Worm (Caenorhabditis elegans) whole organism, L2 larva: ENCODE measurements around the gene fbxa-116.

ENCODE experiments used
- F13H6.1 ChIP-seq: sonication (generic microtip); optimal IDR thresholded peaks from 2 replicates; lab custom pipeline; 2016; ENCODE audit warnings: missing genetic modification characterization, missing compliant biosample characterization
- R02D3.7 ChIP-seq: fragments of 150-350 bp; optimal IDR thresholded peaks from 2 replicates; lab custom pipeline; 2014; ENCODE audit warnings: missing biosample characterization, missing genetic modification characterization
- Y55F3AM.14 ChIP-seq: fragments of 200-800 bp; sonication (Bioruptor generic); optimal IDR thresholded peaks from 2 replicates; lab custom pipeline; 2018; ENCODE audit warnings: mild to moderate bottlenecking, missing genetic modification characterization, missing compliant biosample characterization
- ZK546.5 ChIP-seq: sonication (generic microtip); optimal IDR thresholded peaks from 2 replicates; lab custom pipeline; 2017; ENCODE audit warnings: missing biosample characterization, missing genetic modification characterization
- alr-1 ChIP-seq: fragments of 150-350 bp; optimal IDR thresholded peaks from 2 replicates; lab custom pipeline; 2014; ENCODE audit warnings: missing biosample characterization, missing genetic modification characterization
- aly-2 ChIP-seq: fragments of 150-350 bp; optimal IDR thresholded peaks from 2 replicates; lab custom pipeline; 2014; ENCODE audit warnings: missing biosample characterization, missing genetic modification characterization
- ama-1 ChIP-seq: fragments of 150-350 bp; optimal IDR thresholded peaks from 2 replicates; lab custom pipeline; 2018; ENCODE audit warnings: inconsistent platforms
- blmp-1 ChIP-seq: sonication (generic microtip); optimal IDR thresholded peaks from 2 replicates; lab custom pipeline; 2017; ENCODE audit warnings: missing genetic modification characterization, mild to moderate bottlenecking, missing compliant biosample characterization, antibody characterized with exemption, moderate library complexity; ENCODE audit not compliant: insufficient read depth
- ceh-16 ChIP-seq: fragments of 150-350 bp; optimal IDR thresholded peaks from 2 replicates; lab custom pipeline; 2014; ENCODE audit warnings: missing biosample characterization, missing genetic modification characterization
- ceh-82 ChIP-seq: fragments of 150-350 bp; optimal IDR thresholded peaks from 2 replicates; lab custom pipeline; 2014; ENCODE audit warnings: missing biosample characterization, missing genetic modification characterization
- crh-2 ChIP-seq: sonication (generic microtip); optimal IDR thresholded peaks from 2 replicates; lab custom pipeline; 2017; ENCODE audit warnings: missing biosample characterization, missing genetic modification characterization
- dmd-4 ChIP-seq: sonication (generic microtip); optimal IDR thresholded peaks from 2 replicates; lab custom pipeline; 2017; ENCODE audit warnings: missing biosample characterization, missing genetic modification characterization
- egl-27 ChIP-seq: sonication (generic microtip); optimal IDR thresholded peaks from 3 replicates; lab custom pipeline; 2017; ENCODE audit warnings: missing biosample characterization, missing genetic modification reagents, missing genetic modification characterization
- elt-1 ChIP-seq: fragments of 150-350 bp; optimal IDR thresholded peaks from 2 replicates; lab custom pipeline; 2014; ENCODE audit warnings: missing biosample characterization, missing genetic modification characterization
- elt-3 ChIP-seq: sonication (generic microtip); optimal IDR thresholded peaks from 2 replicates; lab custom pipeline; 2017; ENCODE audit warnings: missing biosample characterization, missing genetic modification characterization
- fos-1 ChIP-seq: fragments of 150-350 bp; optimal IDR thresholded peaks from 2 replicates; lab custom pipeline; 2014; ENCODE audit warnings: missing biosample characterization, missing genetic modification characterization
- gmeb-1 ChIP-seq: fragments of 150-350 bp; optimal IDR thresholded peaks from 2 replicates; lab custom pipeline; 2014; ENCODE audit warnings: missing biosample characterization, missing genetic modification characterization
- lin-13 ChIP-seq: fragments of 150-350 bp; optimal IDR thresholded peaks from 2 replicates; lab custom pipeline; 2014; ENCODE audit warnings: missing biosample characterization, missing genetic modification reagents, missing genetic modification characterization
- lin-39 ChIP-seq: fragments of 150-350 bp; optimal IDR thresholded peaks from 2 replicates; lab custom pipeline; 2014; ENCODE audit warnings: missing biosample characterization, missing genetic modification reagents, missing genetic modification characterization
- lsy-2 ChIP-seq, 2 experiments: fragments of 150-350 bp in 1 of 2; sonication (generic microtip) in 1 of 2; optimal IDR thresholded peaks; 2 replicates each; lab custom pipeline; 2014 to 2017; ENCODE audit warnings: missing biosample characterization in 2 of 2, missing genetic modification characterization in 2 of 2
- mab-5 ChIP-seq: fragments of 150-350 bp; optimal IDR thresholded peaks from 2 replicates; lab custom pipeline; 2014; ENCODE audit warnings: missing biosample characterization, missing genetic modification characterization
- mbf-1 ChIP-seq: sonication (generic microtip); optimal IDR thresholded peaks from 2 replicates; lab custom pipeline; 2017; ENCODE audit warnings: missing biosample characterization, missing genetic modification characterization
- nhr-10 ChIP-seq: sonication (generic microtip); optimal IDR thresholded peaks from 2 replicates; lab custom pipeline; 2017; ENCODE audit warnings: missing biosample characterization, missing genetic modification characterization
- nhr-12 ChIP-seq: fragments of 150-350 bp; optimal IDR thresholded peaks from 2 replicates; lab custom pipeline; 2014; ENCODE audit warnings: missing biosample characterization, missing genetic modification characterization
- nhr-21 ChIP-seq: fragments of 150-350 bp; optimal IDR thresholded peaks from 2 replicates; lab custom pipeline; 2014; ENCODE audit warnings: missing biosample characterization, missing genetic modification characterization
- nhr-23 ChIP-seq: fragments of 150-350 bp; optimal IDR thresholded peaks from 2 replicates; lab custom pipeline; 2014; ENCODE audit warnings: missing biosample characterization, missing genetic modification reagents, missing genetic modification characterization
- nhr-6 ChIP-seq: fragments of 150-350 bp; optimal IDR thresholded peaks from 2 replicates; lab custom pipeline; 2014; ENCODE audit warnings: missing biosample characterization, missing genetic modification characterization
- skn-1 ChIP-seq: sonication (generic microtip); optimal IDR thresholded peaks from 2 replicates; lab custom pipeline; 2017; ENCODE audit warnings: missing biosample characterization, missing genetic modification characterization
- sma-3 ChIP-seq: sonication (generic microtip); optimal IDR thresholded peaks from 2 replicates; lab custom pipeline; 2016; ENCODE audit warnings: missing genetic modification reagents, missing genetic modification characterization, missing compliant biosample characterization
- sma-9 ChIP-seq, 2 experiments: fragments of 150-350 bp in 1 of 2; sonication (generic microtip) in 1 of 2; optimal IDR thresholded peaks; 2 replicates each; lab custom pipeline; 2014 to 2016; ENCODE audit warnings: missing genetic modification characterization in 2 of 2, mild to moderate bottlenecking in 1 of 2, missing biosample characterization in 1 of 2, missing compliant biosample characterization in 1 of 2, missing genetic modification reagents in 1 of 2, moderate library complexity in 1 of 2
- snpc-4 ChIP-seq: fragments of 150-350 bp; optimal IDR thresholded peaks from 2 replicates; lab custom pipeline; 2014; ENCODE audit warnings: missing biosample characterization, missing genetic modification characterization
- unc-55 ChIP-seq: fragments of 150-350 bp; sonication (generic microtip); optimal IDR thresholded peaks from 3 replicates; lab custom pipeline; 2014; ENCODE audit warnings: missing biosample characterization, missing genetic modification reagents, missing genetic modification characterization
- ztf-1 ChIP-seq: fragments of 200-800 bp; sonication (Bioruptor generic); conservative IDR thresholded peaks from 2 replicates; pipeline ENCODE4 v1.3.6; 2022; ENCODE audit warnings: missing genetic modification characterization, missing compliant biosample characterization
- ztf-11 ChIP-seq: sonication (generic microtip); optimal IDR thresholded peaks from 2 replicates; lab custom pipeline; 2017; ENCODE audit warnings: missing biosample characterization, missing genetic modification characterization

Gene fbxa-116

DNA sequence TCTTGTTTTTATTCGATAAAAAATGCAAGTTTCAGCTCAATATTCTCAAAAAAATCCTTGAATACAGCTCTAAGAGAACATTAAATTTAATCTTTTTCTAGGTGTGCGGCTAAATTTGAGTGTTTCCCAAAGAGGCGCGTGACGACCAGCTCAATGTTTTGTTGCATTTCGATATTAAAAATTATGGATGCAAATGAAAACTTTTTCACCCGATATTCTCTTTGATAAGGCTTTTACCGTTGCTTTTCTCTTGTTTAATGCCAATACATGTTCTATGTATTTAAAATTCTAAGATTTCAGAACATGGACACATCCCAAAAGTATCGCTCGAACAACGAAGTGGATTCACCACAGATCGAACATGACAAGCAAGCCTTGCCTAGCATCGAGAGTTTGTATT, 30.5 kb downstream of the fbxa-116 start, which contains the start of gene F19B2.6:
Gene F19B2.6, plus strand, starts transcription at position 301 of the 400 bp plus-strand sequence.
- TF ChIP-seq dmd-4 (tag; lab: Kevin White, UChicago) (no peak), lin-39 (tag; lab: Kevin White, UChicago) (no peak), egl-27 (tag; lab: Kevin White, UChicago) (no peak)

DNA sequence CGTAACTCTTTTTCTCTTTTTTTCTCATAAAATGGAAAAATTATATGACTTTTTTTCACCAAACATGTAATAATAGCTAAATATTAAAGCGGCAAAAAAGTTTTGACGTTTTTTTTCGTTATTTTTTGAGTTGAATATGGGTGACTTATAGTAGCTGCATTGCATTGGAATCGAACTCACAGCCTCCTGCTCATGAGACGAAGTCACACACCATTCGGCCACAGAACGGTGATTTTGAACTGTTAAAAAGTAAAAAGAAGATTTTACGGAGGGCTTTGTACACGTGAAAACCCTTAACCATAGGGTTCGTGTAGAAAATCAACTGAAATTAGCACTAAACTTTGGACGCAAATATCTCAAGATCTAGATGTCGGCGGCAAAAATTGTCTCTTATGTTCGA, 36.8 kb downstream of the fbxa-116 start:
- TF ChIP-seq lin-13 (GFP tag; lab: Kevin White, UChicago) (no peak), nhr-12 (tag; lab: Kevin White, UChicago) (no peak), F13H6.1 (tag; lab: Kevin White, UChicago) (no peak), fos-1 (tag; lab: Kevin White, UChicago) (no peak), sma-9 (GFP tag; optimal IDR thresholded peaks at IDR 0.05; lab: Kevin White, UChicago) (no peak), sma-9 (tag; optimal IDR thresholded peaks at IDR 0.05; lab: Kevin White, UChicago) (no peak), R02D3.7 (no peak), elt-1 (tag; lab: Kevin White, UChicago) (no peak), nhr-6 (tag; lab: Kevin White, UChicago) (no peak), ztf-1 (GFP tag; lab: Robert Waterston, UW) (no peak), sma-3 (GFP tag; lab: Kevin White, UChicago) (no peak), mbf-1 (no peak), snpc-4 (tag; lab: Kevin White, UChicago) (no peak), lsy-2 (tag; optimal IDR thresholded peaks at IDR 0.05; lab: Kevin White, UChicago) (no peak), gmeb-1 (tag; lab: Kevin White, UChicago) (no peak), skn-1 (no peak), ZK546.5 (tag; lab: Kevin White, UChicago) (no peak), mab-5 (tag; lab: Kevin White, UChicago) (no peak), unc-55 (GFP tag; lab: Kevin White, UChicago) (no peak), aly-2 (tag; lab: Kevin White, UChicago) (no peak)

DNA sequence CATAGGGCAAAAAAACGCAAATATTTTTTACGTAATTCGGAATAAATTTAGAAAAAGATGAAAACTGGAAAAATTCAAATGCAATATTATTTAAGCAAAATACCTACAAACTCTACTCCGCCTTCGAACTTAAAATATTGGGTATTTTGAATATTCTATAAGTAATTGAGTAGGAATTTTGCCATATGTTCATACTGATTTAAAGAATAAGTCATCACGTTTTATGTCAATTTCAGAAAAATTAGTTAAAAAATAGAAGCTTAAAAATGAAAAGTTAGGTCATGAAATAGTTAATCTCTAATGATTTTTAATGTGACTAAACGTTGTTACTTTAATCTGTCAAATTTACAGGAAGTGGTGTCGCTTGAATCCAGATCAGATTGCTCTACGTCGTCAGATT, 37.3 kb downstream of the fbxa-116 start, which contains the start of gene F19B2.7:
Gene F19B2.7, plus strand, starts transcription at position 301 of the 400 bp plus-strand sequence.
- TF ChIP-seq alr-1 (tag; lab: Kevin White, UChicago): no peak
- TF ChIP-seq nhr-12 (tag; lab: Kevin White, UChicago): no peak
- no peak for TF ChIP-seq ztf-11 (tag; lab: Kevin White, UChicago)
- TF ChIP-seq unc-55 (GFP tag; lab: Kevin White, UChicago): no peak
- no peak for TF ChIP-seq sma-3 (GFP tag; lab: Kevin White, UChicago)
- TF ChIP-seq crh-2 (tag; lab: Kevin White, UChicago): no peak
- TF ChIP-seq ceh-82 (tag; lab: Kevin White, UChicago): no peak
- TF ChIP-seq ama-1 (lab: Kevin White, UChicago): no peak
- TF ChIP-seq elt-3 (tag; lab: Kevin White, UChicago): no peak
- TF ChIP-seq nhr-10 (tag; lab: Kevin White, UChicago): no peak
- TF ChIP-seq Y55F3AM.14 (GFP tag; lab: Kevin White, UChicago): no peak
- TF ChIP-seq blmp-1 (tag; lab: Kevin White, UChicago): no peak
- no peak for TF ChIP-seq ceh-16 (tag; lab: Kevin White, UChicago)
- no peak for TF ChIP-seq nhr-23 (tag; lab: Kevin White, UChicago)
- TF ChIP-seq lsy-2 (tag; optimal IDR thresholded peaks at IDR 0.05; lab: Kevin White, UChicago): no peak
- no peak for TF ChIP-seq nhr-21 (tag; lab: Kevin White, UChicago)
- no peak for TF ChIP-seq mbf-1

DNA sequence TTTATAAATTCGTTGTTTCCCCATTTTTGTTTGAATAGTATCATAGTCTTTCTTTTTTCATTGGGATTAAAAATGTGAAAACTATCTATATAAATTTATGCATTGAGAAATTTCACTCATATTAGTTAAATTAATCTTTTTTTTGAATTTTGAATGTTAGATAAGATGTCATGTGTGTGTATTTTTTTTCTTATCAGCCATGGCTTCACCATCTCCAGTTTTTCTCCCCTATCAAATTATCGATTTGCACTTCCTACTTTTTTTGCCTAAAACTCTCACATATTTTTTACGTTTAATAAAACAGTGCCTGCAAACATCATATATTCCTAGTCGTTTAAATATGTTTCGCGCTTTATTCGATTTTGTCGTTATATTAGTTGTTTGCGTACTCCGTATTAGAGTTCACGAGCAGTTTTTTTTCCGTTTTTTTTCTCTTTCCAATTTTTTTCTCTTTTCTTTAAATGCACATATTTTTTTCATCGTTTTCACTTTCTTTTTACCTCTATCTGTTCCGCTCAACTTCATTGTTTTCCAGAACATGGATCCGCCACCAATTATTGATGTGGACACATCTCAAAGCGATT, 40.9 kb downstream of the fbxa-116 start, which contains the start of gene Y113G7A.13:
Gene Y113G7A.13, plus strand, starts transcription at position 534 of the 584 bp plus-strand sequence.
- TF ChIP-seq nhr-6 (tag; lab: Kevin White, UChicago) (no peak), fos-1 (tag; lab: Kevin White, UChicago) (peak; percentile 75), gmeb-1 (tag; lab: Kevin White, UChicago) (peak; percentile 35)
